Fruit fly (Drosophila melanogaster): ENCODE data around the gene CG43392.

The CG43392 gene

dm6 chr3L:22065694-22066093 is 36.1 kb upstream of the CG43392 start, which contains the start of gene CG14561 (continued):
- TF ChIP-seq amos (GFP tag; IDR thresholded peaks at IDR 0.05; ENCODE audit: partially characterized antibody) (peak; percentile 96), bsh (GFP tag; optimal IDR thresholded peaks at IDR 0.05) (no peak), Hr78 (GFP tag; optimal IDR thresholded peaks at IDR 0.05) (no peak), CG4424 (GFP tag; optimal IDR thresholded peaks at IDR 0.05) (no peak), CG10209 (GFP tag; optimal IDR thresholded peaks at IDR 0.05) (no peak), CG30431 (GFP tag; optimal IDR thresholded peaks at IDR 0.05) (no peak), org-1 (GFP tag; optimal IDR thresholded peaks at IDR 0.05) (no peak), CG13624 (GFP tag; optimal IDR thresholded peaks at IDR 0.05) (peak; percentile 3), CG13287 (GFP tag; IDR thresholded peaks at IDR 0.05; ENCODE audit: partially characterized antibody) (peak; percentile 93), CG4328 (GFP tag; optimal IDR thresholded peaks at IDR 0.05) (no peak), CG9817 (tag; optimal IDR thresholded peaks at IDR 0.05) (peak; percentile 4), inv (GFP tag; IDR thresholded peaks at IDR 0.05; ENCODE audit: partially characterized antibody) (peak; percentile 90), dan (GFP tag; IDR thresholded peaks at IDR 0.05) (no peak), CG8290 (GFP tag; optimal IDR thresholded peaks at IDR 0.05) (peak; percentile 34), CG8290 (tag; optimal IDR thresholded peaks at IDR 0.05) (peak; percentile 3 to 76), CG42726 (GFP tag; IDR thresholded peaks at IDR 0.05; ENCODE audit: partially characterized antibody) (peak; percentile 94), CG12104 (GFP tag; optimal IDR thresholded peaks at IDR 0.05) (no peak), twi (tag; optimal IDR thresholded peaks at IDR 0.05) (peak; percentile 7), CG10654 (GFP tag; optimal IDR thresholded peaks at IDR 0.05) (no peak), emc (GFP tag; optimal IDR thresholded peaks at IDR 0.05) (no peak), CG7928 (GFP tag; optimal IDR thresholded peaks at IDR 0.05) (no peak), Dll (GFP tag; IDR thresholded peaks at IDR 0.05; ENCODE audit: partially characterized antibody) (peak; percentile 94), Optix (GFP tag; IDR thresholded peaks at IDR 0.05) (no peak), sisA (GFP tag; IDR thresholded peaks at IDR 0.05) (peak; percentile 22; the same call in 1 of the 2 replicates), pfk (GFP tag; optimal IDR thresholded peaks at IDR 0.05) (peak; percentile 10), Oli (tag; optimal IDR thresholded peaks at IDR 0.05) (no peak), ara (GFP tag; IDR thresholded peaks at IDR 0.05) (peak; percentile 25; the same call in 1 of the 2 replicates), dm (GFP tag; optimal IDR thresholded peaks at IDR 0.05) (peak; percentile 18), Atf3 (GFP tag; optimal IDR thresholded peaks at IDR 0.05) (no peak), maf-S (GFP tag; optimal IDR thresholded peaks at IDR 0.05) (no peak), CG10979 (tag; optimal IDR thresholded peaks at IDR 0.05) (no peak), CG5953 (GFP tag; IDR thresholded peaks at IDR 0.05) (no peak), eyg (GFP tag; optimal IDR thresholded peaks at IDR 0.05) (peak; percentile 13), CG34422 (GFP tag; IDR thresholded peaks at IDR 0.05) (peak; percentile 46; the same call in 2 of the 3 replicates), Six4 (GFP tag; optimal IDR thresholded peaks at IDR 0.05) (no peak), danr (GFP tag; IDR thresholded peaks at IDR 0.05) (no peak), gro (GFP tag; optimal IDR thresholded peaks at IDR 0.05) (peak; percentile 28), fu2 (GFP tag; optimal IDR thresholded peaks at IDR 0.05) (peak; percentile 22), MTF-1 (GFP tag; optimal IDR thresholded peaks at IDR 0.05; ENCODE audit: borderline replicate concordance) (no peak), lbe (GFP tag; optimal IDR thresholded peaks at IDR 0.05) (no peak), gcm2 (GFP tag; optimal IDR thresholded peaks at IDR 0.05) (no peak), CG13894 (tag; optimal IDR thresholded peaks at IDR 0.05) (no peak), CG30020 (tag; optimal IDR thresholded peaks at IDR 0.05) (peak; percentile 57), pum (GFP tag; optimal IDR thresholded peaks at IDR 0.05) (no peak), CG4617 (GFP tag; optimal IDR thresholded peaks at IDR 0.05; ENCODE audit: borderline replicate concordance) (peak; percentile 61), slbo (GFP tag; IDR thresholded peaks at IDR 0.05) (peak; percentile 47; the same call in 1 of the 2 replicates), bbx (GFP tag; IDR thresholded peaks at IDR 0.05; ENCODE audit: partially characterized antibody) (peak; percentile 96), zfh2 (GFP tag; optimal IDR thresholded peaks at IDR 0.05) (peak; percentile 39), CG4730 (GFP tag; IDR thresholded peaks at IDR 0.05) (no peak), trem (tag; optimal IDR thresholded peaks at IDR 0.05) (peak; percentile 71), Eip74EF (GFP tag; optimal IDR thresholded peaks at IDR 0.05) (no peak)

Measured in whole organism, embryonic.